Fruit fly (Drosophila melanogaster) whole organism, embryonic: ENCODE results near the gene Ent3.
A peak's percentile ranks its signal among the peaks of the same experiment; 100 is the strongest.

ENCODE experiments used
- ATbp ChIP-seq: fragments of 200-800 bp; sonication (Bioruptor generic); optimal IDR thresholded peaks from 2 replicates; lab custom pipeline; 2017; ENCODE audit warnings: missing biosample characterization, mild to moderate bottlenecking, missing genetic modification characterization, missing genetic modification reagents
- Bgb ChIP-seq: fragments of 200-800 bp; sonication (Bioruptor generic); IDR thresholded peaks from 2 replicates; pipeline ENCODE4 v1.3.6; 2022; ENCODE audit warnings: missing biosample characterization, missing genetic modification characterization; ENCODE audit not compliant: partially characterized antibody
- CG10431 ChIP-seq: fragments of 200-800 bp; sonication (Bioruptor generic); optimal IDR thresholded peaks from 3 replicates; lab custom pipeline; 2018; ENCODE audit warnings: missing biosample characterization, mild to moderate bottlenecking, missing genetic modification characterization
- CG11560 ChIP-seq: fragments of 200-800 bp; sonication (Bioruptor generic); IDR thresholded peaks from 3 replicates; pipeline ENCODE4 v1.3.6; 2022; ENCODE audit warnings: missing biosample characterization, missing genetic modification characterization
- CG13287 ChIP-seq: fragments of 200-800 bp; sonication (Bioruptor generic); IDR thresholded peaks from 2 replicates; pipeline ENCODE4 v1.3.6; 2022; ENCODE audit warnings: missing biosample characterization, missing genetic modification characterization; ENCODE audit not compliant: partially characterized antibody
- CG13296 ChIP-seq: fragments of 200-800 bp; sonication (Bioruptor generic); optimal IDR thresholded peaks from 3 replicates; lab custom pipeline; 2018; ENCODE audit warnings: missing biosample characterization, mild to moderate bottlenecking, missing genetic modification characterization
- CG17568 ChIP-seq: fragments of 200-800 bp; sonication (Bioruptor generic); optimal IDR thresholded peaks from 2 replicates; lab custom pipeline; 2018; ENCODE audit warnings: missing biosample characterization, mild to moderate bottlenecking, missing genetic modification characterization, moderate library complexity
- CG17802 ChIP-seq: fragments of 200-800 bp; sonication (Bioruptor generic); optimal IDR thresholded peaks from 2 replicates; lab custom pipeline; 2018; ENCODE audit warnings: missing biosample characterization, mild to moderate bottlenecking, missing genetic modification characterization, moderate library complexity
- CG18011 ChIP-seq: fragments of 200-800 bp; sonication (Bioruptor generic); optimal IDR thresholded peaks from 2 replicates; lab custom pipeline; 2017; ENCODE audit warnings: missing biosample characterization, missing genetic modification characterization, mild to moderate bottlenecking, moderate library complexity, missing genotype
- CG2120 ChIP-seq: fragments of 200-800 bp; sonication (Bioruptor generic); optimal IDR thresholded peaks from 3 replicates; lab custom pipeline; 2016; ENCODE audit warnings: missing biosample characterization, missing genetic modification characterization
- CG2889 ChIP-seq: fragments of 200-800 bp; sonication (Bioruptor generic); IDR thresholded peaks from 3 replicates; pipeline ENCODE4 v1.3.6; 2022; ENCODE audit warnings: missing biosample characterization, missing genetic modification characterization
- CG30020 ChIP-seq: fragments of 200-800 bp; optimal IDR thresholded peaks from 2 replicates; lab custom pipeline; 2019; ENCODE audit warnings: missing biosample characterization, mild to moderate bottlenecking, missing genetic modification characterization, moderate library complexity
- CG32532 ChIP-seq: fragments of 200-800 bp; sonication (Bioruptor generic); IDR thresholded peaks from 2 replicates; pipeline ENCODE4 v1.3.6; 2022; ENCODE audit warnings: missing biosample characterization, missing genetic modification characterization
- CG33213 ChIP-seq: fragments of 200-800 bp; sonication (Bioruptor generic); optimal IDR thresholded peaks from 3 replicates; lab custom pipeline; 2016; ENCODE audit warnings: missing biosample characterization, missing genetic modification characterization
- CG7963 ChIP-seq: fragments of 200-800 bp; sonication (Bioruptor generic); IDR thresholded peaks from 3 replicates; pipeline ENCODE4 v1.3.6; 2022; ENCODE audit warnings: missing biosample characterization, missing genetic modification characterization; ENCODE audit not compliant: partially characterized antibody
- CG8478 ChIP-seq: fragments of >200 bp; optimal IDR thresholded peaks from 2 replicates; lab custom pipeline; 2018
- CG9437 ChIP-seq: fragments of 200-800 bp; sonication (Bioruptor generic); optimal IDR thresholded peaks from 2 replicates; lab custom pipeline; 2018; ENCODE audit warnings: missing biosample characterization, mild to moderate bottlenecking, missing genetic modification characterization
- CHES-1-like ChIP-seq: fragments of 200-800 bp; sonication (Bioruptor generic); optimal IDR thresholded peaks from 2 replicates; lab custom pipeline; 2016; ENCODE audit warnings: missing biosample characterization, missing genetic modification characterization
- CoRest ChIP-seq: fragments of 200-800 bp; sonication (Bioruptor generic); optimal IDR thresholded peaks from 3 replicates; lab custom pipeline; 2018; ENCODE audit warnings: missing biosample characterization, mild to moderate bottlenecking, missing genetic modification characterization, moderate library complexity
- Dp ChIP-seq: fragments of 200-800 bp; sonication (Bioruptor generic); optimal IDR thresholded peaks from 2 replicates; lab custom pipeline; 2018; ENCODE audit warnings: missing biosample characterization, mild to moderate bottlenecking, missing genetic modification characterization, moderate library complexity
- Ets97D ChIP-seq: fragments of 200-800 bp; sonication (Bioruptor generic); optimal IDR thresholded peaks from 3 replicates; lab custom pipeline; 2016; ENCODE audit warnings: missing biosample characterization, missing genetic modification characterization
- GATAe ChIP-seq: fragments of 200-800 bp; sonication (Bioruptor generic); conservative IDR thresholded peaks from 2 replicates; pipeline ENCODE4 v1.3.6; 2022; ENCODE audit warnings: missing biosample characterization, missing genetic modification characterization
- Gsc ChIP-seq: fragments of 200-800 bp; sonication (Bioruptor generic); IDR thresholded peaks from 2 replicates; pipeline ENCODE4 v1.3.6; 2022; ENCODE audit warnings: missing biosample characterization, missing genetic modification characterization
- HmgZ ChIP-seq: fragments of 200-800 bp; sonication (Bioruptor generic); optimal IDR thresholded peaks from 2 replicates; lab custom pipeline; 2018; ENCODE audit warnings: missing biosample characterization, mild to moderate bottlenecking, missing genetic modification characterization
- Lhr ChIP-seq: fragments of 200-800 bp; sonication (Bioruptor generic); optimal IDR thresholded peaks from 3 replicates; lab custom pipeline; 2017; ENCODE audit warnings: mild to moderate bottlenecking, missing biosample characterization, missing genetic modification reagents, missing genetic modification characterization
- MBD-R2 ChIP-seq: fragments of 200-800 bp; sonication (Bioruptor generic); IDR thresholded peaks from 2 replicates; pipeline ENCODE4 v1.3.6; 2022; ENCODE audit warnings: missing biosample characterization, missing genetic modification characterization
- Med ChIP-seq: fragments of 200-800 bp; sonication (Bioruptor generic); peaks from one replicate; lab custom pipeline; 2016; ENCODE audit warnings: missing biosample characterization, missing genetic modification characterization, mild to moderate bottlenecking, inconsistent platforms, moderate library complexity
- Mes4 ChIP-seq: fragments of 200-800 bp; sonication (Bioruptor generic); optimal IDR thresholded peaks from 2 replicates; lab custom pipeline; 2016; ENCODE audit warnings: missing biosample characterization, missing genetic modification characterization
- Pdp1 ChIP-seq, 2 experiments: fragments of 200-800 bp; sonication (Bioruptor generic); optimal IDR thresholded peaks; 3 replicates each; lab custom pipeline; 2016; ENCODE audit warnings: missing biosample characterization in 2 of 2, missing genetic modification characterization in 2 of 2, mild to moderate bottlenecking in 1 of 2, moderate library complexity in 1 of 2
- Sin3A ChIP-seq: fragments of >200 bp; optimal IDR thresholded peaks from 2 replicates; lab custom pipeline; 2018
- Vsx1 ChIP-seq: fragments of 200-800 bp; sonication (Bioruptor generic); optimal IDR thresholded peaks from 2 replicates; lab custom pipeline; 2017; ENCODE audit warnings: missing biosample characterization, mild to moderate bottlenecking, missing genetic modification characterization, missing genetic modification reagents
- YL-1 ChIP-seq: fragments of 200-800 bp; sonication (Bioruptor generic); optimal IDR thresholded peaks from 3 replicates; lab custom pipeline; 2017; ENCODE audit warnings: missing biosample characterization, mild to moderate bottlenecking, missing genetic modification characterization
- abd-A ChIP-seq: fragments of 200-800 bp; sonication (Bioruptor generic); optimal IDR thresholded peaks from 3 replicates; lab custom pipeline; 2019; ENCODE audit warnings: missing biosample characterization, mild to moderate bottlenecking, missing genetic modification characterization, moderate library complexity
- aop ChIP-seq: fragments of 200-800 bp; sonication (Bioruptor generic); IDR thresholded peaks from 2 replicates; pipeline ENCODE4 v1.3.6; 2022; ENCODE audit warnings: missing biosample characterization, missing genetic modification characterization
- ap ChIP-seq: fragments of 200-800 bp; sonication (Bioruptor generic); IDR thresholded peaks from 2 replicates; pipeline ENCODE4 v1.3.6; 2022; ENCODE audit warnings: missing biosample characterization, missing genetic modification characterization
- ash1 ChIP-seq: fragments of 200-800 bp; sonication (Bioruptor generic); optimal IDR thresholded peaks from 2 replicates; lab custom pipeline; 2018; ENCODE audit warnings: missing biosample characterization, mild to moderate bottlenecking, missing genetic modification characterization
- bsh ChIP-seq, 2 experiments: fragments of 200-800 bp; sonication (Bioruptor generic); optimal IDR thresholded peaks; 2 replicates each; lab custom pipeline; 2017 to 2018; ENCODE audit warnings: mild to moderate bottlenecking in 2 of 2, missing biosample characterization in 2 of 2, missing genetic modification characterization in 2 of 2, moderate library complexity in 1 of 2
- chif ChIP-seq, 2 experiments: fragments of 200-800 bp; sonication (Bioruptor generic); optimal IDR thresholded peaks; 3 replicates each; lab custom pipeline; 2016; ENCODE audit warnings: missing biosample characterization in 2 of 2, missing genetic modification characterization in 2 of 2
- dpn ChIP-seq, 2 experiments: fragments of 200-800 bp; sonication (Bioruptor generic); optimal IDR thresholded peaks; 3 replicates each; lab custom pipeline; 2016; ENCODE audit warnings: missing biosample characterization in 2 of 2, missing genetic modification characterization in 2 of 2
- exex ChIP-seq: fragments of 200-800 bp; sonication (Bioruptor generic); optimal IDR thresholded peaks from 4 replicates; lab custom pipeline; 2018; ENCODE audit warnings: missing biosample characterization, mild to moderate bottlenecking, missing genetic modification characterization, moderate library complexity
- insv ChIP-seq, 2 experiments: fragments of 200-800 bp; sonication (Bioruptor generic); optimal IDR thresholded peaks; 3 replicates each; lab custom pipeline; 2016 to 2018; ENCODE audit warnings: missing biosample characterization in 2 of 2, missing genetic modification characterization in 2 of 2
- klu ChIP-seq: fragments of 200-800 bp; sonication (Bioruptor generic); IDR thresholded peaks from 2 replicates; pipeline ENCODE4 v1.3.6; 2022; ENCODE audit warnings: missing biosample characterization, missing genetic modification characterization
- mam ChIP-seq: fragments of 200-800 bp; sonication (Bioruptor generic); optimal IDR thresholded peaks from 3 replicates; lab custom pipeline; 2016; ENCODE audit warnings: missing biosample characterization, missing genetic modification characterization
- odd ChIP-seq: fragments of 200-800 bp; sonication (Bioruptor generic); optimal IDR thresholded peaks from 2 replicates; lab custom pipeline; 2017; ENCODE audit warnings: missing biosample characterization, mild to moderate bottlenecking, missing genetic modification characterization
- org-1 ChIP-seq: fragments of 200-800 bp; sonication (Bioruptor generic); optimal IDR thresholded peaks from 2 replicates; lab custom pipeline; 2017; ENCODE audit warnings: missing biosample characterization, missing genetic modification characterization
- psq ChIP-seq: fragments of 200-800 bp; sonication (Bioruptor generic); optimal IDR thresholded peaks from 2 replicates; lab custom pipeline; 2017; ENCODE audit warnings: missing biosample characterization, missing genetic modification characterization
- pzg ChIP-seq: fragments of 200-800 bp; sonication (Bioruptor generic); optimal IDR thresholded peaks from 3 replicates; lab custom pipeline; 2018; ENCODE audit warnings: missing biosample characterization, mild to moderate bottlenecking, missing genetic modification characterization, moderate library complexity
- ranshi ChIP-seq: fragments of 200-800 bp; sonication (Bioruptor generic); IDR thresholded peaks from 2 replicates; pipeline ENCODE4 v1.3.6; 2022; ENCODE audit warnings: missing biosample characterization, missing genetic modification characterization
- run ChIP-seq: fragments of 200-800 bp; sonication (Bioruptor generic); optimal IDR thresholded peaks from 3 replicates; lab custom pipeline; 2018; ENCODE audit warnings: missing biosample characterization, mild to moderate bottlenecking, missing genetic modification characterization
- slp2 ChIP-seq: fragments of 200-800 bp; sonication (Bioruptor generic); optimal IDR thresholded peaks from 2 replicates; lab custom pipeline; 2016; ENCODE audit warnings: missing biosample characterization, missing genetic modification characterization
- sqz ChIP-seq: fragments of 200-800 bp; sonication (Bioruptor generic); optimal IDR thresholded peaks from 3 replicates; lab custom pipeline; 2018; ENCODE audit warnings: missing biosample characterization, mild to moderate bottlenecking, missing genetic modification characterization

Gene Ent3

DNA sequence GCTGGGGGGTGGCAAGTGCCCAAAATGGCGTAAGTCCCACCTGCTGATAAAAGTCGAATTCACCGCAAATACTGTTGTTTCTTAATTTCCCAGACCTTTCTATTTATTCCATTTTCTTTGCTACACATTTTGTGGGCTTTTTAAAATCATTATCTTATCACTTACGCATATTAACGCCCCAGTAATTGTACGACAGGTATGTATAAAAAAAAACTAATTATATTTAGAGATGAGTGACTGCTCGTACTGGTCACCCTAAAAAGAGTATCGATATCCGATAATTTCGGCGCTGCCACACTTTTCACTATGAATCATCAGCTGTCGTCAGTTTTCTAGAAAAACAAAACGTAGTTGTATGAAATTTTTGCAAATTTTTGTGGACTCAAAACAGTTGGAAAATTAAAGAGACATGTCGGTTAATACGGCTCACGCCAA, 3.6 kb upstream of the Ent3 start, which contains the start of the genes CG10948 and Wbp2 (continued):
- TF ChIP-seq HmgZ (peak; percentile 9), Vsx1 (GFP tag; lab: Kevin White, UChicago) (peak; percentile 73), CG30020 (tag; lab: Kevin White, UChicago) (peak; percentile 35), odd (peak; percentile 15), CG13296 (GFP tag; lab: Kevin White, UChicago) (peak; percentile 8), ash1 (no peak), Bgb (GFP tag; lab: Robert Waterston, UW) (peak; percentile 60), Ets97D (GFP tag; lab: Kevin White, UChicago) (peak; percentile 77), MBD-R2 (GFP tag; lab: Robert Waterston, UW) (peak; percentile 66), Med (GFP tag; lab: Kevin White, UChicago) (peak; percentile 62), bsh (GFP tag; optimal IDR thresholded peaks at IDR 0.05; lab: Kevin White, UChicago) (peak in 1 of 2 experiments; percentile 48), klu (no peak), CG2889 (no peak), CG11560 (tag; lab: Robert Waterston, UW) (no peak), mam (peak; percentile 2), insv (GFP tag; optimal IDR thresholded peaks at IDR 0.05; lab: Kevin White, UChicago) (no peak), YL-1 (GFP tag; lab: Kevin White, UChicago) (peak; percentile 99), dpn (GFP tag; optimal IDR thresholded peaks at IDR 0.05; lab: Kevin White, UChicago) (no peak), org-1 (GFP tag; lab: Kevin White, UChicago) (no peak), Dp (GFP tag; lab: Kevin White, UChicago) (peak; percentile 14), CG17802 (tag; lab: Kevin White, UChicago) (no peak), Mes4 (GFP tag; lab: Kevin White, UChicago) (no peak), chif (GFP tag; optimal IDR thresholded peaks at IDR 0.05; lab: Kevin White, UChicago) (no peak), GATAe (GFP tag; lab: Robert Waterston, UW) (no peak), abd-A (tag; lab: Kevin White, UChicago) (peak; percentile 98), CG7963 (0 out of 3 replicates have a peak, but pooled peaks have one; percentile 32), CG32532 (GFP tag; lab: Robert Waterston, UW) (no peak), Pdp1 (GFP tag; optimal IDR thresholded peaks at IDR 0.05; lab: Kevin White, UChicago) (peak in 1 of 2 experiments; percentile 71), Sin3A (lab: Kevin White, UChicago) (peak; percentile 2), CG10431 (peak; percentile 21), CG18011 (GFP tag; lab: Kevin White, UChicago) (peak; percentile 1), slp2 (GFP tag; lab: Kevin White, UChicago) (no peak), CG33213 (GFP tag; lab: Kevin White, UChicago) (peak; percentile 31), CG17568 (GFP tag; lab: Kevin White, UChicago) (no peak), sqz (GFP tag; lab: Kevin White, UChicago) (peak; percentile 99), ranshi (GFP tag; lab: Robert Waterston, UW) (peak; percentile 83; the same call in 1 of the 2 replicates), exex (tag; lab: Kevin White, UChicago) (peak; percentile 95), ap (GFP tag; lab: Robert Waterston, UW) (no peak), CG9437 (GFP tag; lab: Kevin White, UChicago) (peak; percentile 33), aop (GFP tag; lab: Robert Waterston, UW) (no peak), run (no peak), CG2120 (GFP tag; lab: Kevin White, UChicago) (peak; percentile 19), psq (GFP tag; lab: Kevin White, UChicago) (peak; percentile 54), pzg (GFP tag; lab: Kevin White, UChicago) (peak; percentile 71), CHES-1-like (GFP tag; lab: Kevin White, UChicago) (peak; percentile 31), ATbp (GFP tag; lab: Kevin White, UChicago) (no peak), CoRest (tag; lab: Kevin White, UChicago) (no peak), Lhr (GFP tag; lab: Kevin White, UChicago) (no peak), Gsc (GFP tag; lab: Robert Waterston, UW) (no peak), CG13287 (peak; percentile 77), CG8478 (lab: Kevin White, UChicago) (no peak)
